Fruit fly (Drosophila melanogaster) whole organism, wandering third instar larva: Measurements from ENCODE around the gene CG12155.

Experiments
- Abd-B ChIP-seq: fragments of >200 bp; optimal IDR thresholded peaks from 2 replicates; lab custom pipeline; 2017; ENCODE audit warnings: missing biosample characterization, missing genetic modification characterization
- CG32264 ChIP-seq: fragments of 200-800 bp; sonication (Bioruptor generic); optimal IDR thresholded peaks from 2 replicates; lab custom pipeline; 2016; ENCODE audit warnings: missing biosample characterization, missing genetic modification characterization
- CG9705 ChIP-seq: fragments of 200-800 bp; sonication (Bioruptor generic); optimal IDR thresholded peaks from 2 replicates; lab custom pipeline; 2018; ENCODE audit warnings: missing biosample characterization, mild to moderate bottlenecking, missing genetic modification characterization
- CrebA ChIP-seq: fragments of 200-800 bp; sonication (Bioruptor generic); optimal IDR thresholded peaks from 2 replicates; lab custom pipeline; 2016; ENCODE audit warnings: missing biosample characterization, mild to moderate bottlenecking, missing genetic modification characterization, borderline replicate concordance
- Dfd ChIP-seq: fragments of >200 bp; optimal IDR thresholded peaks from 2 replicates; lab custom pipeline; 2017; ENCODE audit warnings: missing biosample characterization, missing genetic modification characterization
- Dif ChIP-seq: fragments of 200-275, 200-300 bp; sonication (Bioruptor generic); optimal IDR thresholded peaks from 2 replicates; lab custom pipeline; 2018; ENCODE audit warnings: missing biosample characterization, missing genetic modification characterization; ENCODE audit not compliant: partially characterized antibody
- GATAd ChIP-seq: sonication (Bioruptor generic); optimal IDR thresholded peaks from 2 replicates; lab custom pipeline; 2016; ENCODE audit warnings: missing biosample characterization, missing genetic modification characterization
- HLH106 ChIP-seq: fragments of 200-800 bp; optimal IDR thresholded peaks from 3 replicates; lab custom pipeline; 2019; ENCODE audit warnings: missing biosample characterization, mild to moderate bottlenecking, missing genetic modification characterization, moderate library complexity
- Hnf4 ChIP-seq: fragments of 200-800 bp; sonication (Bioruptor generic); optimal IDR thresholded peaks from 2 replicates; lab custom pipeline; 2016; ENCODE audit warnings: missing biosample characterization, mild to moderate bottlenecking, missing genetic modification characterization
- Hr78 ChIP-seq: fragments of >200 bp; optimal IDR thresholded peaks from 2 replicates; lab custom pipeline; 2017; ENCODE audit warnings: missing biosample characterization, missing genetic modification characterization
- Hr83 ChIP-seq: fragments of 200-300 bp; sonication (Bioruptor generic); optimal IDR thresholded peaks from 2 replicates; lab custom pipeline; 2016; ENCODE audit warnings: missing biosample characterization, mild to moderate bottlenecking, missing genetic modification characterization, moderate library complexity; ENCODE audit not compliant: poor library complexity, severe bottlenecking
- Jra ChIP-seq: sonication (Bioruptor generic); optimal IDR thresholded peaks from 2 replicates; lab custom pipeline; 2016; ENCODE audit warnings: missing biosample characterization, missing genetic modification characterization
- Mio ChIP-seq: sonication (Bioruptor generic); optimal IDR thresholded peaks from 2 replicates; lab custom pipeline; 2016; ENCODE audit warnings: missing biosample characterization, missing genetic modification characterization
- Myc ChIP-seq: fragments of >200 bp; optimal IDR thresholded peaks from 2 replicates; lab custom pipeline; 2017
- N ChIP-seq: fragments of >200 bp; optimal IDR thresholded peaks from 2 replicates; lab custom pipeline; 2018; ENCODE audit warnings: missing biosample characterization, missing external identifiers, missing genetic modification characterization
- OdsH ChIP-seq: fragments of 200-800 bp; sonication (Bioruptor generic); optimal IDR thresholded peaks from 2 replicates; lab custom pipeline; 2016; ENCODE audit warnings: missing biosample characterization, mild to moderate bottlenecking, missing genetic modification characterization
- Rel ChIP-seq, 2 experiments: fragments of 200-800 bp; sonication (Bioruptor generic) in 1 of 2; optimal IDR thresholded peaks; 2 replicates in 1 of 2; 3 replicates in 1 of 2; lab custom pipeline; 2016 to 2019; ENCODE audit warnings: mild to moderate bottlenecking in 2 of 2, missing biosample characterization in 2 of 2, missing genetic modification characterization in 2 of 2, moderate library complexity in 1 of 2
- Sp1 ChIP-seq: fragments of 200-800 bp; sonication (Bioruptor generic); optimal IDR thresholded peaks from 3 replicates; lab custom pipeline; 2019; ENCODE audit warnings: missing biosample characterization, mild to moderate bottlenecking, missing genetic modification characterization, moderate library complexity
- Vsx2 ChIP-seq: fragments of 200-300, 225-300 bp; sonication (Bioruptor generic); optimal IDR thresholded peaks from 2 replicates; lab custom pipeline; 2018; ENCODE audit warnings: missing biosample characterization, missing genetic modification characterization; ENCODE audit not compliant: partially characterized antibody
- br ChIP-seq: fragments of 200-800 bp; sonication (Bioruptor generic); optimal IDR thresholded peaks from 2 replicates; lab custom pipeline; 2016; ENCODE audit warnings: missing biosample characterization, missing genetic modification characterization
- brk ChIP-seq: fragments of 200-800 bp; sonication (Bioruptor generic); optimal IDR thresholded peaks from 2 replicates; lab custom pipeline; 2016; ENCODE audit warnings: missing biosample characterization, mild to moderate bottlenecking, missing genetic modification characterization
- dl ChIP-seq, 2 experiments: fragments of 175-275, 200-275 bp in 1 of 2; fragments of 200-275 bp in 1 of 2; sonication (Bioruptor generic); optimal IDR thresholded peaks; lab custom pipeline; 2018; ENCODE audit warnings: mild to moderate bottlenecking in 2 of 2, missing biosample characterization in 2 of 2, missing genetic modification characterization in 2 of 2, moderate library complexity in 2 of 2; ENCODE audit not compliant: partially characterized antibody in 2 of 2, insufficient read depth in 1 of 2
- dmrt93B ChIP-seq: fragments of 200-800 bp; sonication (Bioruptor generic); optimal IDR thresholded peaks from 2 replicates; lab custom pipeline; 2018; ENCODE audit warnings: missing biosample characterization, mild to moderate bottlenecking, missing genetic modification characterization
- dsf ChIP-seq: sonication (Bioruptor generic); optimal IDR thresholded peaks from 2 replicates; lab custom pipeline; 2016; ENCODE audit warnings: missing biosample characterization, missing genetic modification characterization, borderline replicate concordance
- ey ChIP-seq: fragments of 200-800 bp; sonication (Bioruptor generic); optimal IDR thresholded peaks from 2 replicates; lab custom pipeline; 2016; ENCODE audit warnings: missing biosample characterization, missing genetic modification characterization
- foxo ChIP-seq, 2 experiments: fragments of 200-800 bp; sonication (Bioruptor generic); optimal IDR thresholded peaks; 2 replicates in 1 of 2; 3 replicates in 1 of 2; lab custom pipeline; 2016 to 2017; ENCODE audit warnings: missing biosample characterization in 2 of 2, missing genetic modification characterization in 2 of 2
- fru ChIP-seq: fragments of 200-800 bp; sonication (Bioruptor generic); optimal IDR thresholded peaks from 3 replicates; lab custom pipeline; 2016; ENCODE audit warnings: missing biosample characterization, mild to moderate bottlenecking, missing genetic modification characterization
- h ChIP-seq: fragments of 200-800 bp; sonication (Bioruptor generic); optimal IDR thresholded peaks from 3 replicates; lab custom pipeline; 2016; ENCODE audit warnings: missing biosample characterization, mild to moderate bottlenecking, missing genetic modification characterization
- jim ChIP-seq: fragments of 175-275, 200-325 bp; sonication (Bioruptor generic); optimal IDR thresholded peaks from 2 replicates; lab custom pipeline; 2016; ENCODE audit warnings: missing biosample characterization, mild to moderate bottlenecking, missing genetic modification characterization
- lola ChIP-seq: fragments of >200 bp; optimal IDR thresholded peaks from 2 replicates; lab custom pipeline; 2017; ENCODE audit warnings: missing biosample characterization, missing genetic modification characterization
- pan ChIP-seq: fragments of >200 bp; optimal IDR thresholded peaks from 2 replicates; lab custom pipeline; 2017
- psq ChIP-seq: fragments of 200-800 bp; sonication (Bioruptor generic); optimal IDR thresholded peaks from 3 replicates; lab custom pipeline; 2017; ENCODE audit warnings: missing biosample characterization, mild to moderate bottlenecking, missing genetic modification characterization, moderate library complexity
- rgr ChIP-seq: fragments of 200-800 bp; sonication (Bioruptor generic); optimal IDR thresholded peaks from 3 replicates; lab custom pipeline; 2016; ENCODE audit warnings: missing biosample characterization, mild to moderate bottlenecking, missing genetic modification characterization
- sage ChIP-seq: fragments of 200-800 bp; sonication (Bioruptor generic); optimal IDR thresholded peaks from 2 replicates; lab custom pipeline; 2016; ENCODE audit warnings: missing biosample characterization, mild to moderate bottlenecking, missing genetic modification characterization
- sv ChIP-seq: fragments of 200-800 bp; sonication (Bioruptor generic); optimal IDR thresholded peaks from 3 replicates; lab custom pipeline; 2016; ENCODE audit warnings: missing biosample characterization, missing genetic modification characterization
- tai ChIP-seq: sonication (Bioruptor generic); optimal IDR thresholded peaks from 2 replicates; lab custom pipeline; 2016; ENCODE audit warnings: missing biosample characterization, missing genetic modification characterization
- usp ChIP-seq: fragments of >200 bp; optimal IDR thresholded peaks from 2 replicates; lab custom pipeline; 2017; ENCODE audit warnings: missing biosample characterization, missing genetic modification characterization
- woc ChIP-seq: sonication (Bioruptor generic); optimal IDR thresholded peaks from 2 replicates; lab custom pipeline; 2016; ENCODE audit warnings: missing biosample characterization, mild to moderate bottlenecking, missing genetic modification characterization

The CG12155 gene

dm6 chrX:7705175-7706097 is 23.1 kb upstream of the CG12155 start:
- TF ChIP-seq Rel (GFP tag; optimal IDR thresholded peaks at IDR 0.05; lab: Kevin White, UChicago) (peak; percentile 36), Rel (tag; optimal IDR thresholded peaks at IDR 0.05; lab: Kevin White, UChicago) (no peak), dsf (peak; percentile 14), Hr78 (GFP tag; lab: Kevin White, UChicago) (no peak), Abd-B (no peak), CrebA (GFP tag; lab: Kevin White, UChicago) (no peak), lola (GFP tag; lab: Kevin White, UChicago) (no peak), h (GFP tag; lab: Kevin White, UChicago) (peak; percentile 95), dmrt93B (GFP tag; lab: Kevin White, UChicago) (peak; percentile 93), usp (GFP tag; lab: Kevin White, UChicago) (no peak), rgr (GFP tag; lab: Kevin White, UChicago) (peak; percentile 95), br (peak; percentile 86), CG32264 (peak; percentile 36), Hnf4 (GFP tag; lab: Kevin White, UChicago) (peak; percentile 72), HLH106 (tag; lab: Kevin White, UChicago) (peak; percentile 94), foxo (GFP tag; optimal IDR thresholded peaks at IDR 0.05; lab: Kevin White, UChicago) (peak in 1 of 2 experiments; percentile 96), psq (GFP tag; lab: Kevin White, UChicago) (peak; percentile 92), woc (GFP tag; lab: Kevin White, UChicago) (peak; percentile 73), Myc (lab: Kevin White, UChicago) (no peak), ey (peak; percentile 91), OdsH (GFP tag; lab: Kevin White, UChicago) (peak; percentile 94), Sp1 (peak; percentile 94), Vsx2 (GFP tag; lab: Kevin White, UChicago) (peak; percentile 59), Hr83 (GFP tag; lab: Kevin White, UChicago) (peak; percentile 11), GATAd (GFP tag; lab: Kevin White, UChicago) (peak; percentile 29), N (GFP tag; lab: Kevin White, UChicago) (no peak), pan (lab: Kevin White, UChicago) (no peak), Dfd (peak; percentile 30), brk (peak; percentile 80), sv (GFP tag; lab: Kevin White, UChicago) (peak; percentile 91), Dif (GFP tag; lab: Kevin White, UChicago) (peak; percentile 86), dl (GFP tag; optimal IDR thresholded peaks at IDR 0.05; lab: Kevin White, UChicago; ENCODE audit: insufficient read depth in 1 of 2, partially characterized antibody in 2 of 2) (peak; percentile 78 to 85), fru (peak; percentile 94), tai (GFP tag; lab: Kevin White, UChicago) (peak; percentile 46), CG9705 (peak; percentile 82), Jra (peak; percentile 49), jim (GFP tag; lab: Kevin White, UChicago) (no peak), Mio (GFP tag; lab: Kevin White, UChicago) (peak; percentile 11), sage (GFP tag; lab: Kevin White, UChicago) (peak; percentile 57)
